Worm (Caenorhabditis elegans) whole organism, mixed stage, embryonic: ENCODE results near the gene cwf-19L2.
A peak's percentile ranks its signal among the peaks of the same experiment; 100 is the strongest.

Experiments used
- M03D4.4 ChIP-seq: sonication (generic microtip); optimal IDR thresholded peaks from 2 replicates; lab custom pipeline; 2017; ENCODE audit warnings: mild to moderate bottlenecking, missing genetic modification characterization, missing compliant biosample characterization
- bed-3 ChIP-seq: fragments of 200-800 bp; sonication (Bioruptor generic); optimal IDR thresholded peaks from 3 replicates; lab custom pipeline; 2018; ENCODE audit warnings: mild to moderate bottlenecking, missing genetic modification characterization, moderate library complexity, missing compliant biosample characterization
- blmp-1 ChIP-seq: fragments of 150-350 bp; optimal IDR thresholded peaks from 2 replicates; lab custom pipeline; 2014; ENCODE audit warnings: missing biosample characterization, missing genetic modification characterization
- ceh-39 ChIP-seq: fragments of 150-350 bp; optimal IDR thresholded peaks from 2 replicates; lab custom pipeline; 2014; ENCODE audit warnings: missing biosample characterization, missing genetic modification characterization
- ceh-43 ChIP-seq: fragments of 200-800 bp; sonication (Bioruptor generic); optimal IDR thresholded peaks from 2 replicates; lab custom pipeline; 2018; ENCODE audit warnings: mild to moderate bottlenecking, missing genetic modification characterization, moderate library complexity, missing compliant biosample characterization
- ceh-83 ChIP-seq: fragments of 200-800 bp; sonication (Bioruptor generic); optimal IDR thresholded peaks from 2 replicates; lab custom pipeline; 2018; ENCODE audit warnings: mild to moderate bottlenecking, missing genetic modification characterization, missing compliant biosample characterization
- ces-1 ChIP-seq: fragments of 150-350 bp; optimal IDR thresholded peaks from 2 replicates; lab custom pipeline; 2014; ENCODE audit warnings: missing biosample characterization, missing genetic modification reagents, missing genetic modification characterization
- cnd-1 ChIP-seq: fragments of 200-800 bp; sonication (Bioruptor generic); optimal IDR thresholded peaks from 2 replicates; lab custom pipeline; 2018; ENCODE audit warnings: mild to moderate bottlenecking, missing genetic modification characterization, missing compliant biosample characterization
- elt-1 ChIP-seq: sonication (generic microtip); optimal IDR thresholded peaks from 2 replicates; lab custom pipeline; 2017; ENCODE audit warnings: missing genetic modification characterization, mild to moderate bottlenecking, missing compliant biosample characterization, antibody characterized with exemption, moderate library complexity, borderline replicate concordance; ENCODE audit not compliant: insufficient read depth
- elt-3 ChIP-seq: fragments of 150-350 bp; optimal IDR thresholded peaks from 2 replicates; lab custom pipeline; 2014; ENCODE audit warnings: missing biosample characterization, missing genetic modification characterization
- flh-1 ChIP-seq: fragments of 200-800 bp; sonication (Bioruptor generic); optimal IDR thresholded peaks from 2 replicates; lab custom pipeline; 2018; ENCODE audit warnings: mild to moderate bottlenecking, missing genetic modification characterization, moderate library complexity, missing compliant biosample characterization
- ham-2 ChIP-seq: fragments of 200-800 bp; sonication (Bioruptor generic); optimal IDR thresholded peaks from 2 replicates; lab custom pipeline; 2018; ENCODE audit warnings: mild to moderate bottlenecking, missing genetic modification characterization, missing compliant biosample characterization
- hlh-1 ChIP-seq: fragments of 150-350 bp; optimal IDR thresholded peaks from 2 replicates; lab custom pipeline; 2014; ENCODE audit warnings: missing biosample characterization, missing genetic modification reagents, missing genetic modification characterization
- lin-13 ChIP-seq: fragments of 150-350 bp; optimal IDR thresholded peaks from 2 replicates; lab custom pipeline; 2014; ENCODE audit warnings: missing biosample characterization, missing genetic modification characterization
- lsy-2 ChIP-seq: fragments of 150-350 bp; optimal IDR thresholded peaks from 2 replicates; lab custom pipeline; 2014; ENCODE audit warnings: missing biosample characterization, missing genetic modification characterization
- mab-5 ChIP-seq: fragments of 150-350 bp; optimal IDR thresholded peaks from 2 replicates; lab custom pipeline; 2014; ENCODE audit warnings: missing biosample characterization, missing genetic modification characterization
- mep-1 ChIP-seq: fragments of 150-350 bp; optimal IDR thresholded peaks from 2 replicates; lab custom pipeline; 2017; ENCODE audit warnings: missing biosample characterization, missing genetic modification reagents, missing genetic modification characterization, inconsistent platforms
- mls-2 ChIP-seq: sonication (generic microtip); optimal IDR thresholded peaks from 2 replicates; lab custom pipeline; 2016; ENCODE audit warnings: mild to moderate bottlenecking, missing genetic modification characterization, moderate library complexity, missing compliant biosample characterization
- nhr-12 ChIP-seq: fragments of 150-350 bp; optimal IDR thresholded peaks from 2 replicates; lab custom pipeline; 2014; ENCODE audit warnings: missing biosample characterization, missing genetic modification characterization
- nhr-237 ChIP-seq: fragments of 150-350 bp; optimal IDR thresholded peaks from 2 replicates; lab custom pipeline; 2014; ENCODE audit warnings: missing biosample characterization, missing genetic modification characterization
- nhr-76 ChIP-seq: sonication (generic microtip); optimal IDR thresholded peaks from 2 replicates; lab custom pipeline; 2017; ENCODE audit warnings: missing biosample characterization, missing genetic modification characterization
- pha-4 ChIP-seq: fragments of 150-350 bp; optimal IDR thresholded peaks from 2 replicates; lab custom pipeline; 2018; ENCODE audit warnings: missing biosample characterization, missing genetic modification reagents, missing genetic modification characterization
- sem-2 ChIP-seq: fragments of 200-800 bp; sonication (Bioruptor generic); optimal IDR thresholded peaks from 2 replicates; lab custom pipeline; 2018; ENCODE audit warnings: mild to moderate bottlenecking, missing genetic modification characterization, missing compliant biosample characterization
- snpc-4 ChIP-seq: fragments of 150-350 bp; optimal IDR thresholded peaks from 2 replicates; lab custom pipeline; 2014; ENCODE audit warnings: missing biosample characterization, missing genetic modification characterization
- sptf-1 ChIP-seq: sonication (generic microtip); optimal IDR thresholded peaks from 2 replicates; lab custom pipeline; 2017; ENCODE audit warnings: mild to moderate bottlenecking, missing genetic modification characterization, moderate library complexity, missing compliant biosample characterization
- tbx-8 ChIP-seq: fragments of 200-800 bp; sonication (Bioruptor generic); optimal IDR thresholded peaks from 2 replicates; lab custom pipeline; 2018; ENCODE audit warnings: mild to moderate bottlenecking, missing genetic modification characterization, moderate library complexity, missing compliant biosample characterization
- unc-120 ChIP-seq: sonication (generic microtip); optimal IDR thresholded peaks from 2 replicates; lab custom pipeline; 2017; ENCODE audit warnings: missing genetic modification characterization, missing compliant biosample characterization; ENCODE audit not compliant: poor library complexity, severe bottlenecking
- unc-62 ChIP-seq: fragments of 150-350 bp; optimal IDR thresholded peaks from 2 replicates; lab custom pipeline; 2014; ENCODE audit warnings: missing biosample characterization, missing genetic modification reagents, missing genetic modification characterization
- zip-8 ChIP-seq: fragments of 150-350 bp; optimal IDR thresholded peaks from 2 replicates; lab custom pipeline; 2014; ENCODE audit warnings: missing biosample characterization, missing genetic modification characterization
- ztf-11 ChIP-seq: fragments of 150-350 bp; optimal IDR thresholded peaks from 2 replicates; lab custom pipeline; 2014; ENCODE audit warnings: missing biosample characterization, missing genetic modification characterization

Gene cwf-19L2

DNA sequence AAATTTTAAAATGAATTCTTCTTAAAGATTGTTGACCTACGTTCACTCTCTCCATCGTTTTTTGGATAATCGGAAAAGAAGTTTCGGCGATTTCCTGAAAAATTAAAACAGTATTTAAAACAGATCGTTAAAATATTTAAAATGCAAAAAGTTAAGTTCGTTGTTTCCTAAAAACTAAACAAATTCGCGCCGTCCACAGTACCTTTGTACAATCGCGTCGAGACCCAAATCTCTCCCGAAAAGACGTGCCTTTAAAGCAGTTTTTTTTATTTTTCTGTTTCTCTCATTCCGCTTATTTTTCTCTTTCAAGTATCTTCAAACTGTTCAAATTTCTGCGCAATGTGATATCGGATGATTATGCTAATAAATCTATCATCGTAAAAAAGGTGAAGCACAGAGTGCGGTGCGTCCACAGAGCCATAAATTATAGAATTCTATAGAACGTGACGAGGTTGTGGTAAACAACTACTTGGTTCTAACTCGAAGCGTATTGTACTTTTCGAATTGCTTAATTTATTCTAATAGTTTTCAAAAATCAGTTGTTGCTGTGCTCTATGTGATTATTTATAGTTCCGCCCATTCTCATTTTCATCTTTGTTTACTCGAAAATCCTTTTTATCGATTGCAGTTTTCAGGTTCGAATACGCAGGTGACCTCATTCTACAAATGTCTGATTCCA is 17.4 kb downstream of the cwf-19L2 start, which contains the start of the genes F56C9.6 and F56C9.3:
Gene F56C9.6, minus strand, starts transcription at position 112 of the 679 bp plus-strand sequence.
Gene F56C9.3, plus strand, starts transcription at position 629 of the 679 bp plus-strand sequence.
- TF ChIP-seq unc-62 (GFP tag; lab: Kevin White, UChicago) (no peak), nhr-76 (tag; lab: Kevin White, UChicago) (no peak), ceh-83 (GFP tag; lab: Kevin White, UChicago) (no peak), flh-1 (GFP tag; lab: Kevin White, UChicago) (no peak), ceh-43 (GFP tag; lab: Kevin White, UChicago) (no peak), elt-1 (no peak), mab-5 (tag; lab: Kevin White, UChicago) (no peak), elt-3 (no peak), blmp-1 (no peak), cnd-1 (tag; lab: Kevin White, UChicago) (no peak), tbx-8 (no peak), unc-120 (tag; lab: Kevin White, UChicago) (no peak), sem-2 (no peak), zip-8 (tag; lab: Kevin White, UChicago) (no peak), ces-1 (GFP tag; lab: Kevin White, UChicago) (no peak)
- TF ChIP-seq, all 35 proteins: peak for 0

DNA sequence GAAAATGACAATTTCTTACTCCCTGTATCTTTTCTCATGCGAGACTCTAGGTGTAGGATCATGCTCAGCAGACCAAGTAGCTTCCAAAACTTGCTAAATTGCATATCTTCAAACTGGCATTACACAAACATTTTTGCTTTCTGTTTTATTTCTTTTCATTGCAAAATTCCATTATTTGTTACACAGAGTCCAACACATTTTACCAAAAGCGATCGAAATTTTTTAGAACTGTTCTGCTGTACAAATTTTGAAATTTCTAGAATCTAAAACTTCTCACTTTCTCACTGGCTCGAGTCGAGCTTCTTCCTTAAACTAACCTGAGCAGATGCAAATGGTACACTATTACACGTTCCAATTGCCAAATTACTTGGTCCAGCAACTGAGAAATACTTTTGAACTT is 21.0 kb downstream of the cwf-19L2 start:
- TF ChIP-seq nhr-12 = no peak
- TF ChIP-seq unc-120 (tag; lab: Kevin White, UChicago) = no peak
- TF ChIP-seq lin-13 (tag; lab: Kevin White, UChicago) = no peak
- no peak for TF ChIP-seq hlh-1 (tag; lab: Kevin White, UChicago)
- TF ChIP-seq snpc-4 (tag; lab: Kevin White, UChicago) = no peak
- TF ChIP-seq lsy-2 (tag; lab: Kevin White, UChicago) = no peak
- TF ChIP-seq ceh-39 = no peak
- no peak for TF ChIP-seq elt-1
- no peak for TF ChIP-seq ham-2
- TF ChIP-seq mep-1 (tag; lab: Kevin White, UChicago) = no peak
- no peak for TF ChIP-seq sptf-1 (tag; lab: Kevin White, UChicago)
- no peak for TF ChIP-seq ztf-11

DNA sequence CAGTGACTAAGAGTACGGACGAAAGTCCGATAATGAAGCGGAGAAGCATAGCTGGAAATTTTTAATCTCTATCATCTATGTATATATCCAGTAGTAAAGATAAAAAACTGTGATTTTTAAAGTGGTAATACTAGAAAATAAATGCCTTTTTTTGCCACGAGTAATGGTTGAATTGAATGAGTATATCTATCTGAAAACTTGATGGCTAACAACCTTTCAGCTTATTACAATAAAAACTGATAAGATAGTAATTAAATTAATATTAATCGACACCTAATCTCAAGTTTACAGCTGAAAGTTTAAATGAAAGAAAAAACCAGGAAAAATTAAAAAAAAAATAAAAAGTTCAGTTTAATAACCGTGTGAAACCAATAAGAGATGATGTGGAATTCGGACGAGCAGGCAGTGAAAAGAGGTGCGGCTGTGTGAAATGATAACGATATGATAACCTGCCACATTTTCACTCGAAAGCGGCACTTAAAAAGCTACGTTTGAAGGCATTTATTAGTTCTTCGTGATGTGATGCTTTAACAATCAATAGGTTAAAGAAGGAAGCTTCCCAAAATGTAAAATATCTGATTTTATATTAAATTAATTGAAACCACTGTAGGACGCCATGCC is 21.6 kb downstream of the cwf-19L2 start, which contains the start of gene nspg-6:
Gene nspg-6, minus strand, starts transcription at position 51 of the 621 bp plus-strand sequence.
- TF ChIP-seq nhr-237 (tag; lab: Kevin White, UChicago) (no peak), mep-1 (tag; lab: Kevin White, UChicago) (no peak), M03D4.4 (no peak), unc-62 (GFP tag; lab: Kevin White, UChicago) (no peak), bed-3 (GFP tag; lab: Kevin White, UChicago) (no peak), pha-4 (no peak)

DNA sequence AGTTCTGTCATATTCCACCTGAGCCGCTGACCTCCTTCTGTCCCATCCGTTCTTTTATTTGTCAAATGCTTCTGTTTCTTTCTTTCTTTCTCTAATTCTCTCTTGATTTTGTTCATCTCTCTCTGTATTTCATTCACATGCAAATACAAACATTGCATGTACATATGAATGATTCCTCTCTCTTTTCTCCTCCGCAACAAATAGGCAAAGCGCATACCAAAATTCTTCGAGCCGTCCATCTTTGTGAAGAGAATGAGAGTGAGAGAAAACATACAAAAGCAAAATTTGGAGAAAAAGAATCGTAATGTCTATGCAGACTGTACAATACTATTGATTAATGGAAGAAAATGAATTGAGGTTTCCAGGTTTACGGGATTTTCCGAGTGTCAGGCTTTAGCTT is 23.9 kb downstream of the cwf-19L2 start:
- TF ChIP-seq pha-4 (peak; percentile 83), snpc-4 (tag; lab: Kevin White, UChicago) (no peak)

DNA sequence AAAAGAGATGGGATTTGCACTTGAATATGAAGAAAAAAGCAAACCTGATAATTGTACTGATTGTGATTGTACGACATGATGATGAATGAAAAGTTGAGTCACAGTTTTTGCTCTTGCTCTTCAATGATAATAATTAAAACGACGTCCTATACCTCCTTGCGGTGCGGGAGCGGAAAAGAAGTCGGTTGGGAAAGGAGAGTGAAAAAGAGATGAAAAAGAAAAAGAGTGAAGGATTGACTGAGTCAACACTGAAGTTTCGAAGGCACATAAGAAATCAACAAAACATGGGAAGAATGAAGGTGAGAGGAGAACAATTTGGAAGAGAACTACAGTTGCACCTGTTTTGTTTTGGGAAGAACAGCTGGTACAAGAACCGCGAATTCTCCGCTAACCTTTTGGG is 26.0 kb downstream of the cwf-19L2 start, which contains the start of gene F56C9.8:
Gene F56C9.8, minus strand, starts transcription at position 120 of the 400 bp plus-strand sequence.
- TF ChIP-seq mls-2 = no peak
- TF ChIP-seq nhr-76 (tag; lab: Kevin White, UChicago) = no peak
- TF ChIP-seq zip-8 (tag; lab: Kevin White, UChicago) = no peak
- TF ChIP-seq elt-1 = no peak

DNA sequence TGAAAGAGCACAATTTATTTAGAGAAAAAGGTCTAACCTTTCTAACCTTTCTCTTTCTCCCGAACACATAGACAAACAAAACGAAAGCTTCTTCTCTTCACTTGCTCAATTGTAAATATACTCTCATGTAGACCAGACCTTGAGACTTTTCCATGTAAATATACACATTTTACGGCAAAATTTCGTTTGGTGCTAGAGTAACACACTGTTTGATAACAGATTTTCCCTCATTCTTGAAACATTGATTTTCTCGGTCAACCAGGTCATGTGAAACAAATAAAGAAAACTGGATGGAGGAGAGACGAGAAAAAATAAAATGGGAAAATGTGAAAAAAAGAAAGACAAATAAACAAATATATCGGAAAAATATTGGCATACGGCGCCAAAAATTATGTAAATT is 28.6 kb downstream of the cwf-19L2 start:
- TF ChIP-seq lin-13 (tag; lab: Kevin White, UChicago) = no peak
- TF ChIP-seq snpc-4 (tag; lab: Kevin White, UChicago) = no peak
- no peak for TF ChIP-seq unc-62 (GFP tag; lab: Kevin White, UChicago)
- TF ChIP-seq elt-1 = no peak
- TF ChIP-seq ceh-43 (GFP tag; lab: Kevin White, UChicago) = no peak
- TF ChIP-seq pha-4 = peak; percentile 79
